Worm (Caenorhabditis elegans) whole organism, L1 larva: Measurements from ENCODE around the gene polh-1.
A peak's percentile ranks its signal among the peaks of the same experiment; 100 is the strongest.

Source experiments
- C04F5.9 ChIP-seq: sonication (generic microtip); optimal IDR thresholded peaks from 2 replicates; lab custom pipeline; 2016; ENCODE audit warnings: missing genetic modification characterization, missing compliant biosample characterization
- C34B4.2 ChIP-seq: sonication (generic microtip); optimal IDR thresholded peaks from 2 replicates; lab custom pipeline; 2017; ENCODE audit warnings: mild to moderate bottlenecking, missing genetic modification characterization, missing compliant biosample characterization
- F16B12.6 ChIP-seq: fragments of 150-350 bp; optimal IDR thresholded peaks from 2 replicates; lab custom pipeline; 2014; ENCODE audit warnings: missing biosample characterization, missing genetic modification characterization
- aha-1 ChIP-seq: fragments of 150-350 bp; optimal IDR thresholded peaks from 2 replicates; lab custom pipeline; 2014; ENCODE audit warnings: missing biosample characterization, missing genetic modification characterization
- aly-2 ChIP-seq: fragments of 150-350 bp; optimal IDR thresholded peaks from 2 replicates; lab custom pipeline; 2014; ENCODE audit warnings: missing biosample characterization, missing genetic modification characterization
- ama-1 ChIP-seq: fragments of 150-350 bp; optimal IDR thresholded peaks from 2 replicates; lab custom pipeline; 2014
- ceh-63 ChIP-seq: fragments of 200-800 bp; sonication (Bioruptor generic); optimal IDR thresholded peaks from 2 replicates; lab custom pipeline; 2018; ENCODE audit warnings: mild to moderate bottlenecking, missing genetic modification characterization, missing compliant biosample characterization
- ceh-8 ChIP-seq: fragments of 200-800 bp; sonication (Bioruptor generic); optimal IDR thresholded peaks from 2 replicates; lab custom pipeline; 2018; ENCODE audit warnings: mild to moderate bottlenecking, missing genetic modification characterization, moderate library complexity, missing compliant biosample characterization
- ceh-82 ChIP-seq, 3 experiments: fragments of 150-350 bp in 1 of 3; sonication (generic microtip) in 2 of 3; optimal IDR thresholded peaks; 2 replicates each; lab custom pipeline; 2014 to 2017; ENCODE audit warnings: missing biosample characterization in 3 of 3, missing genetic modification characterization in 3 of 3
- ceh-90 ChIP-seq: sonication (generic microtip); optimal IDR thresholded peaks from 2 replicates; lab custom pipeline; 2016; ENCODE audit warnings: missing genetic modification characterization, missing compliant biosample characterization
- ces-1 ChIP-seq: fragments of 150-350 bp; optimal IDR thresholded peaks from 2 replicates; lab custom pipeline; 2014; ENCODE audit warnings: missing biosample characterization, missing genetic modification reagents, missing genetic modification characterization
- dpl-1 ChIP-seq, 3 experiments: fragments of 150-350 bp in 2 of 3; sonication (generic microtip) in 1 of 3; optimal IDR thresholded peaks; 2 replicates each; lab custom pipeline; 2014 to 2017; ENCODE audit warnings: missing biosample characterization in 3 of 3, missing genetic modification characterization in 3 of 3, missing genetic modification reagents in 3 of 3
- dsc-1 ChIP-seq: sonication (generic microtip); optimal IDR thresholded peaks from 2 replicates; lab custom pipeline; 2016; ENCODE audit warnings: mild to moderate bottlenecking, missing genetic modification characterization, missing compliant biosample characterization
- efl-1 ChIP-seq, 4 experiments: fragments of 150-350 bp; optimal IDR thresholded peaks in 3 of 4; peaks in 1 of 4; 1 replicate in 1 of 4; 2 replicates in 3 of 4; lab custom pipeline; 2014; ENCODE audit warnings: missing biosample characterization in 2 of 4, missing genetic modification characterization in 2 of 4, missing genetic modification reagents in 2 of 4
- efl-3 ChIP-seq: fragments of 200-800 bp; sonication (Bioruptor generic); optimal IDR thresholded peaks from 2 replicates; lab custom pipeline; 2018; ENCODE audit warnings: mild to moderate bottlenecking, missing genetic modification characterization, missing compliant biosample characterization
- egl-27 ChIP-seq, 2 experiments: fragments of 150-350 bp in 1 of 2; sonication (generic microtip); optimal IDR thresholded peaks; 3 replicates each; lab custom pipeline; 2017 to 2018; ENCODE audit warnings: missing biosample characterization in 2 of 2, missing genetic modification characterization in 2 of 2, missing genetic modification reagents in 2 of 2
- elt-2 ChIP-seq: sonication (generic microtip); optimal IDR thresholded peaks from 2 replicates; lab custom pipeline; 2016; ENCODE audit warnings: missing genetic modification characterization, mild to moderate bottlenecking, inconsistent platforms, missing compliant biosample characterization, missing genetic modification reagents
- elt-3 ChIP-seq, 6 experiments: fragments of 150-350 bp in 1 of 6; sonication (generic microtip); optimal IDR thresholded peaks; 2 replicates each; lab custom pipeline; 2017 to 2018; ENCODE audit warnings: missing biosample characterization in 6 of 6, missing genetic modification characterization in 6 of 6, inconsistent platforms in 1 of 6
- ets-5 ChIP-seq: fragments of 200-800 bp; sonication (Bioruptor generic); IDR thresholded peaks from 2 replicates; pipeline ENCODE4 v1.3.6; 2022; ENCODE audit warnings: missing genetic modification characterization, missing compliant biosample characterization
- fkh-4 ChIP-seq: sonication (generic microtip); optimal IDR thresholded peaks from 2 replicates; lab custom pipeline; 2016; ENCODE audit warnings: missing compliant biosample characterization, missing genetic modification characterization, borderline replicate concordance
- fos-1 ChIP-seq: fragments of 150-350 bp; optimal IDR thresholded peaks from 2 replicates; lab custom pipeline; 2014; ENCODE audit warnings: missing biosample characterization, missing genetic modification characterization
- grh-1 ChIP-seq: fragments of 200-800 bp; sonication (Bioruptor generic); IDR thresholded peaks from 2 replicates; pipeline ENCODE4 v1.3.6; 2022; ENCODE audit warnings: missing genetic modification reagents, missing genetic modification characterization, missing compliant biosample characterization
- jun-1 ChIP-seq: fragments of 150-350 bp; optimal IDR thresholded peaks from 2 replicates; lab custom pipeline; 2014; ENCODE audit warnings: missing biosample characterization, missing genetic modification reagents, missing genetic modification characterization
- lin-14 ChIP-seq: fragments of 200-800 bp; sonication (Bioruptor generic); optimal IDR thresholded peaks from 2 replicates; lab custom pipeline; 2018; ENCODE audit warnings: mild to moderate bottlenecking, missing genetic modification characterization, moderate library complexity, missing compliant biosample characterization
- mab-9 ChIP-seq: fragments of 200-800 bp; sonication (Bioruptor generic); IDR thresholded peaks from 2 replicates; pipeline ENCODE4 v1.3.6; 2022; ENCODE audit warnings: missing genetic modification reagents, missing genetic modification characterization, missing compliant biosample characterization
- mdl-1 ChIP-seq, 2 experiments: fragments of 150-350 bp; optimal IDR thresholded peaks; 2 replicates each; lab custom pipeline; 2014 to 2017; ENCODE audit warnings: missing biosample characterization in 2 of 2, missing genetic modification characterization in 2 of 2, inconsistent platforms in 1 of 2
- mep-1 ChIP-seq: fragments of 150-350 bp; optimal IDR thresholded peaks from 2 replicates; lab custom pipeline; 2014; ENCODE audit warnings: missing biosample characterization, missing genetic modification characterization
- nhr-11 ChIP-seq: fragments of 150-350 bp; optimal IDR thresholded peaks from 2 replicates; lab custom pipeline; 2014; ENCODE audit warnings: missing biosample characterization, missing genetic modification characterization
- nhr-12 ChIP-seq: sonication (generic microtip); optimal IDR thresholded peaks from 2 replicates; lab custom pipeline; 2017; ENCODE audit warnings: missing biosample characterization, missing genetic modification characterization
- nhr-20 ChIP-seq: sonication (generic microtip); optimal IDR thresholded peaks from 2 replicates; lab custom pipeline; 2016; ENCODE audit warnings: mild to moderate bottlenecking, missing genetic modification characterization, missing compliant biosample characterization
- nhr-237 ChIP-seq: fragments of 150-350 bp; optimal IDR thresholded peaks from 2 replicates; lab custom pipeline; 2014; ENCODE audit warnings: missing biosample characterization, missing genetic modification characterization
- nhr-28 ChIP-seq: fragments of 150-350 bp; optimal IDR thresholded peaks from 2 replicates; lab custom pipeline; 2014; ENCODE audit warnings: missing biosample characterization, missing genetic modification characterization
- nhr-47 ChIP-seq: sonication (generic microtip); optimal IDR thresholded peaks from 2 replicates; lab custom pipeline; 2016; ENCODE audit warnings: mild to moderate bottlenecking, missing genetic modification characterization, moderate library complexity, missing compliant biosample characterization
- nhr-77 ChIP-seq: fragments of 150-350 bp; optimal IDR thresholded peaks from 2 replicates; lab custom pipeline; 2014; ENCODE audit warnings: missing biosample characterization, missing genetic modification characterization
- nhr-84 ChIP-seq: sonication (generic microtip); optimal IDR thresholded peaks from 2 replicates; lab custom pipeline; 2017; ENCODE audit warnings: missing biosample characterization, missing genetic modification characterization
- nhr-90 ChIP-seq: sonication (generic microtip); optimal IDR thresholded peaks from 2 replicates; lab custom pipeline; 2016; ENCODE audit warnings: mild to moderate bottlenecking, missing genetic modification characterization, missing compliant biosample characterization; ENCODE audit not compliant: poor library complexity
- pag-3 ChIP-seq: sonication (generic microtip); optimal IDR thresholded peaks from 2 replicates; lab custom pipeline; 2017; ENCODE audit warnings: missing genetic modification characterization, mild to moderate bottlenecking, missing compliant biosample characterization, antibody characterized with exemption, borderline replicate concordance; ENCODE audit not compliant: insufficient read depth
- pqm-1 ChIP-seq: sonication (generic microtip); optimal IDR thresholded peaks from 3 replicates; lab custom pipeline; 2017; ENCODE audit warnings: missing biosample characterization, missing genetic modification characterization
- skn-1 ChIP-seq: fragments of 150-350 bp; optimal IDR thresholded peaks from 2 replicates; lab custom pipeline; 2014; ENCODE audit warnings: missing biosample characterization, missing genetic modification characterization
- snpc-4 ChIP-seq: fragments of 150-350 bp; optimal IDR thresholded peaks from 2 replicates; lab custom pipeline; 2014; ENCODE audit warnings: missing biosample characterization, missing genetic modification characterization
- sox-4 ChIP-seq: sonication (generic microtip); optimal IDR thresholded peaks from 2 replicates; lab custom pipeline; 2016; ENCODE audit warnings: missing genetic modification characterization, missing compliant biosample characterization
- sptf-1 ChIP-seq: fragments of 150-350 bp; optimal IDR thresholded peaks from 2 replicates; lab custom pipeline; 2014; ENCODE audit warnings: missing biosample characterization, missing genetic modification characterization
- sup-37 ChIP-seq: fragments of 200-800 bp; sonication (Bioruptor generic); optimal IDR thresholded peaks from 2 replicates; lab custom pipeline; 2018; ENCODE audit warnings: mild to moderate bottlenecking, missing genetic modification characterization, missing compliant biosample characterization
- swsn-7 ChIP-seq: sonication (generic microtip); optimal IDR thresholded peaks from 2 replicates; lab custom pipeline; 2016; ENCODE audit warnings: missing genetic modification characterization, missing compliant biosample characterization
- tbx-2 ChIP-seq: sonication (generic microtip); optimal IDR thresholded peaks from 2 replicates; lab custom pipeline; 2016; ENCODE audit warnings: missing genetic modification characterization, missing compliant biosample characterization
- unc-30 ChIP-seq: sonication (generic microtip); optimal IDR thresholded peaks from 2 replicates; lab custom pipeline; 2017; ENCODE audit warnings: missing biosample characterization, missing genetic modification characterization
- unc-62 ChIP-seq: fragments of 150-350 bp; optimal IDR thresholded peaks from 2 replicates; lab custom pipeline; 2014; ENCODE audit warnings: missing biosample characterization, missing genetic modification reagents, missing genetic modification characterization
- vab-15 ChIP-seq: sonication (generic microtip); optimal IDR thresholded peaks from 2 replicates; lab custom pipeline; 2017; ENCODE audit warnings: missing genotype, mild to moderate bottlenecking, missing genetic modification characterization, missing compliant biosample characterization
- zag-1 ChIP-seq: fragments of 150-350 bp; optimal IDR thresholded peaks from 2 replicates; lab custom pipeline; 2014; ENCODE audit warnings: missing biosample characterization, missing genetic modification characterization
- zip-4 ChIP-seq: fragments of 200-800 bp; sonication (Bioruptor generic); optimal IDR thresholded peaks from 2 replicates; lab custom pipeline; 2018; ENCODE audit warnings: mild to moderate bottlenecking, missing genetic modification characterization, moderate library complexity, missing compliant biosample characterization

polh-1 gene

ce11 chrIII:1918311-1918932 lies 31.6 kb downstream of the polh-1 start (continued):
- no peak for TF ChIP-seq sup-37 (GFP tag; lab: Kevin White, UChicago)

ce11 chrIII:1905589-1905988 lies 44.5 kb downstream of the polh-1 start, which contains the start of the genes B0524.6 and pqn-41:
Gene B0524.6 (minus strand): TSS chrIII:1905640.
Gene pqn-41 (plus strand): TSS chrIII:1905958.
- TF ChIP-seq ets-5 (GFP tag; lab: Robert Waterston, UW) (no peak), fkh-4 (tag; lab: Kevin White, UChicago) (no peak), nhr-28 (tag; lab: Kevin White, UChicago) (no peak), nhr-84 (tag; lab: Kevin White, UChicago) (no peak), egl-27 (tag; optimal IDR thresholded peaks at IDR 0.05; lab: Kevin White, UChicago) (no peak), nhr-237 (tag; lab: Kevin White, UChicago) (no peak), mab-9 (GFP tag; lab: Robert Waterston, UW) (no peak), F16B12.6 (tag; lab: Kevin White, UChicago) (peak; percentile 55), grh-1 (GFP tag; lab: Robert Waterston, UW) (no peak), ceh-8 (peak; percentile 25), sptf-1 (tag; lab: Kevin White, UChicago) (no peak), efl-3 (GFP tag; lab: Kevin White, UChicago) (no peak), nhr-90 (tag; lab: Kevin White, UChicago) (no peak), nhr-47 (tag; lab: Kevin White, UChicago) (no peak), sox-4 (tag; lab: Kevin White, UChicago) (no peak), snpc-4 (tag; lab: Kevin White, UChicago) (peak; percentile 46), vab-15 (tag; lab: Kevin White, UChicago) (no peak), pqm-1 (tag; lab: Kevin White, UChicago) (no peak), nhr-11 (tag; lab: Kevin White, UChicago) (no peak), dsc-1 (tag; lab: Kevin White, UChicago) (no peak), skn-1 (tag; lab: Kevin White, UChicago) (peak; percentile 86), elt-3 (tag; optimal IDR thresholded peaks at IDR 0.05; lab: Kevin White, UChicago) (no peak), efl-1 (optimal IDR thresholded peaks at IDR 0.05; lab: Kevin White, UChicago) (peak; percentile 53 to 68), efl-1 (GFP tag; optimal IDR thresholded peaks at IDR 0.05 in 1 of 2; lab: Kevin White, UChicago) (peak; percentile 79 to 94), ceh-82 (tag; optimal IDR thresholded peaks at IDR 0.05; lab: Kevin White, UChicago) (peak; percentile 68 to 80 (median 72)), swsn-7 (no peak), nhr-12 (tag; lab: Kevin White, UChicago) (no peak), ceh-90 (tag; lab: Kevin White, UChicago) (no peak), dpl-1 (GFP tag; optimal IDR thresholded peaks at IDR 0.05; lab: Kevin White, UChicago) (peak; percentile 65 to 81 (median 69)), nhr-20 (tag; lab: Kevin White, UChicago) (no peak), zag-1 (tag; lab: Kevin White, UChicago) (no peak), zip-4 (GFP tag; lab: Kevin White, UChicago) (no peak), elt-2 (tag; lab: Kevin White, UChicago) (no peak), pag-3 (tag; lab: Kevin White, UChicago) (no peak), aha-1 (tag; lab: Kevin White, UChicago) (no peak), unc-30 (tag; lab: Kevin White, UChicago) (no peak), C34B4.2 (tag; lab: Kevin White, UChicago) (no peak), tbx-2 (tag; lab: Kevin White, UChicago) (peak; percentile 51), aly-2 (tag; lab: Kevin White, UChicago) (no peak), ama-1 (no peak), fos-1 (no peak), mep-1 (peak; percentile 84), ces-1 (GFP tag; lab: Kevin White, UChicago) (no peak), nhr-77 (no peak), jun-1 (tag; lab: Kevin White, UChicago) (no peak), C04F5.9 (no peak), unc-62 (GFP tag; lab: Kevin White, UChicago) (no peak), mdl-1 (tag; optimal IDR thresholded peaks at IDR 0.05; lab: Kevin White, UChicago) (peak in 1 of 2 experiments; percentile 5), lin-14 (GFP tag; lab: Kevin White, UChicago) (no peak), ceh-63 (GFP tag; lab: Kevin White, UChicago) (no peak)
